Fruit fly (Drosophila melanogaster): ENCODE measurements around the gene CG31917.
A peak's percentile ranks its signal among the peaks of the same experiment; 100 is the strongest.

Gene CG31917

DNA sequence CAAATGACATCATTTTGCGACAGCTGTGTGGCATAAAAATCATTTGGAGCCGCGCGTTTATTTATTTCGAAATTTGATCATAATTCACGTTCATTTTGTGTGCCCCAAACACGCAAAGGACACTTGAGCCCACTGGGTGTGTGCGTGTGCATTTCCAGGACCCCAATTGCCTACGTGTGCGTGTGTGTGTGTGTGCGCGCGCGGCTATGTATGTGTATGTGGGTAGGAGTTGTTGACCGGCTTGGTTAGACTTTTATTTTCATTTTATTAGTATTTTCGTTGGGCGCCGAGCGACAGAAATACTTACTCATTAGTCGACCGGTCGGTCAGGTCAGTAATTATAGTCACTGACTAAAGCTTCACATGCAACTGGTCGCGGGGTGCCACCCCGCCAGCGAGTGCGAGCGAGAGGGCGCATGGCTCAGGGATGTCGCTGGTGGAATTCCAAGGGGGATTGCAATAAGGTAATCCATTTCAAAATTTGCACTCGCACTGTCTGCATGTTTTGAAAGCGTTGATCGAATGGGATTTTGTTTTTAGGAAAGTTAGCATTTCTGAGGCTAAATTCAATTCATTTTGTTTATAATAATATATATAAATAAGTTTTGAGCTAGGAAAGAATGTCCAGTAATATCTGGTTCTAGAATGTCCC lies 33.0 kb upstream of the CG31917 start (continued):
- no peak for TF ChIP-seq Neu2 (GFP tag; optimal IDR thresholded peaks at IDR 0.05; ENCODE audit: borderline replicate concordance)
- TF ChIP-seq CG13624 (GFP tag; optimal IDR thresholded peaks at IDR 0.05), result no peak
- peak; percentile 69 for TF ChIP-seq sisA (GFP tag; IDR thresholded peaks at IDR 0.05)
- TF ChIP-seq CG4617 (GFP tag; optimal IDR thresholded peaks at IDR 0.05; ENCODE audit: borderline replicate concordance), result no peak
- peak; percentile 19 for TF ChIP-seq Fer3 (tag; optimal IDR thresholded peaks at IDR 0.05)
- peak; percentile 46 for TF ChIP-seq CG17359 (tag; optimal IDR thresholded peaks at IDR 0.05)
- peak; percentile 62 for TF ChIP-seq NfI (GFP tag; optimal IDR thresholded peaks at IDR 0.05)
- no peak for TF ChIP-seq CG4707 (GFP tag; optimal IDR thresholded peaks at IDR 0.05)
- peak; percentile 78 for TF ChIP-seq CG11456 (GFP tag; IDR thresholded peaks at IDR 0.05)
- TF ChIP-seq Ets97D (GFP tag; optimal IDR thresholded peaks at IDR 0.05), result no peak
- TF ChIP-seq shn (GFP tag; optimal IDR thresholded peaks at IDR 0.05), result peak; percentile 15
- TF ChIP-seq CG43689 (GFP tag; IDR thresholded peaks at IDR 0.05), result no peak
- no peak for TF ChIP-seq MTF-1 (GFP tag; optimal IDR thresholded peaks at IDR 0.05; ENCODE audit: borderline replicate concordance)
- TF ChIP-seq cg (GFP tag; optimal IDR thresholded peaks at IDR 0.05), result peak; percentile 87
- TF ChIP-seq CG16863 (GFP tag; optimal IDR thresholded peaks at IDR 0.05), result no peak
- no peak for TF ChIP-seq jigr1 (GFP tag; IDR thresholded peaks at IDR 0.05)
- no peak for TF ChIP-seq CG2875 (GFP tag; optimal IDR thresholded peaks at IDR 0.05)
- no peak for TF ChIP-seq gfzf (GFP tag; optimal IDR thresholded peaks at IDR 0.05)
- TF ChIP-seq CG7987 (GFP tag; optimal IDR thresholded peaks at IDR 0.05), result no peak
- TF ChIP-seq psq (GFP tag; optimal IDR thresholded peaks at IDR 0.05), result no peak
- TF ChIP-seq otp (GFP tag; IDR thresholded peaks at IDR 0.05), result peak; percentile 33; the same call in 1 of the 3 replicates
- TF ChIP-seq row (GFP tag; IDR thresholded peaks at IDR 0.05), result peak; percentile 50
- TF ChIP-seq Dek (tag; optimal IDR thresholded peaks at IDR 0.05), result no peak
- no peak for TF ChIP-seq tx (GFP tag; optimal IDR thresholded peaks at IDR 0.05)
- TF ChIP-seq Rfx (GFP tag; IDR thresholded peaks at IDR 0.05), result peak; percentile 67
- no peak for TF ChIP-seq chm (GFP tag; IDR thresholded peaks at IDR 0.05)
- no peak for TF ChIP-seq kni (GFP tag; optimal IDR thresholded peaks at IDR 0.05)
- no peak for TF ChIP-seq Spps (tag; optimal IDR thresholded peaks at IDR 0.05)
- TF ChIP-seq CG6689 (GFP tag; IDR thresholded peaks at IDR 0.05), result 0 out of 2 replicates have a peak, but pooled peaks have one; percentile 26
- peak; percentile 27 for TF ChIP-seq CG8388 (GFP tag; optimal IDR thresholded peaks at IDR 0.05)
- no peak for TF ChIP-seq pros (GFP tag; optimal IDR thresholded peaks at IDR 0.05)
- TF ChIP-seq dmrt99B (tag; optimal IDR thresholded peaks at IDR 0.05), result peak; percentile 50
- TF ChIP-seq Dp (GFP tag; optimal IDR thresholded peaks at IDR 0.05), result no peak
- TF ChIP-seq sug (tag; optimal IDR thresholded peaks at IDR 0.05), result no peak
- peak; percentile 54 for TF ChIP-seq Sox102F (GFP tag; optimal IDR thresholded peaks at IDR 0.05)
- no peak for TF ChIP-seq CG15696 (tag; optimal IDR thresholded peaks at IDR 0.05)
- TF ChIP-seq salm (tag; optimal IDR thresholded peaks at IDR 0.05), result no peak
- peak; percentile 26 for TF ChIP-seq chn (GFP tag; optimal IDR thresholded peaks at IDR 0.05)
- TF ChIP-seq CG2202 (tag; optimal IDR thresholded peaks at IDR 0.05), result no peak
- no peak for TF ChIP-seq E2f1 (GFP tag; IDR thresholded peaks at IDR 0.05)
- TF ChIP-seq Mes4 (GFP tag; optimal IDR thresholded peaks at IDR 0.05), result no peak
- peak; percentile 4 for TF ChIP-seq fu2 (GFP tag; optimal IDR thresholded peaks at IDR 0.05)
- TF ChIP-seq CG1832 (GFP tag; optimal IDR thresholded peaks at IDR 0.05), result peak; percentile 76
- TF ChIP-seq grn (GFP tag; optimal IDR thresholded peaks at IDR 0.05), result no peak
- TF ChIP-seq Abd-B (GFP tag; optimal IDR thresholded peaks at IDR 0.05), result no peak
- TF ChIP-seq mirr (GFP tag; optimal IDR thresholded peaks at IDR 0.05), result no peak
- peak; percentile 27 for TF ChIP-seq nmo (GFP tag; optimal IDR thresholded peaks at IDR 0.05)
- no peak for TF ChIP-seq kah (GFP tag; optimal IDR thresholded peaks at IDR 0.05)
- TF ChIP-seq CG13296 (GFP tag; optimal IDR thresholded peaks at IDR 0.05), result peak; percentile 7
- no peak for TF ChIP-seq CG4854 (GFP tag; optimal IDR thresholded peaks at IDR 0.05)

All from whole organism, embryonic.